Fruit fly (Drosophila melanogaster): Measurements from ENCODE around the gene Paf-AHalpha.

- TF ChIP-seq fkh (GFP tag; optimal IDR thresholded peaks at IDR 0.05) = peak; percentile 16
- no peak for TF ChIP-seq CG7368 (GFP tag; optimal IDR thresholded peaks at IDR 0.05)
- TF ChIP-seq Blimp-1 (GFP tag; optimal IDR thresholded peaks at IDR 0.05) = no peak
- TF ChIP-seq ss (GFP tag; optimal IDR thresholded peaks at IDR 0.05) = no peak
- TF ChIP-seq esn (GFP tag; optimal IDR thresholded peaks at IDR 0.05) = no peak
- TF ChIP-seq fd85E (GFP tag; optimal IDR thresholded peaks at IDR 0.05) = no peak
- no peak for TF ChIP-seq CG8319 (GFP tag; optimal IDR thresholded peaks at IDR 0.05)
- no peak for TF ChIP-seq Gug (GFP tag; IDR thresholded peaks at IDR 0.05)
- no peak for TF ChIP-seq lz (GFP tag; optimal IDR thresholded peaks at IDR 0.05)
- no peak for TF ChIP-seq CG6276 (GFP tag; optimal IDR thresholded peaks at IDR 0.05)
- TF ChIP-seq Hr4 (GFP tag; optimal IDR thresholded peaks at IDR 0.05) = no peak
Measured at dm6 chrX:15813224-15813623, 27.8 kb upstream of the Paf-AHalpha start.
